Worm (Caenorhabditis elegans) whole organism, early embryonic: ENCODE data around the gene srz-47.

Source experiments
- B0310.2 ChIP-seq: sonication (generic microtip); optimal IDR thresholded peaks from 2 replicates; lab custom pipeline; 2016; ENCODE audit warnings: mild to moderate bottlenecking, missing genetic modification characterization, missing compliant biosample characterization
- F13C5.2 ChIP-seq: sonication (generic microtip); optimal IDR thresholded peaks from 2 replicates; lab custom pipeline; 2017; ENCODE audit warnings: mild to moderate bottlenecking, missing genetic modification characterization, inconsistent platforms, missing compliant biosample characterization
- aly-1 ChIP-seq: sonication (generic microtip); optimal IDR thresholded peaks from 2 replicates; lab custom pipeline; 2016; ENCODE audit warnings: missing genetic modification characterization, missing compliant biosample characterization
- ama-1 ChIP-seq: fragments of 150-350 bp; optimal IDR thresholded peaks from 2 replicates; lab custom pipeline; 2014
- ceh-13 ChIP-seq: fragments of 200-800 bp; sonication (Bioruptor generic); optimal IDR thresholded peaks from 2 replicates; lab custom pipeline; 2018; ENCODE audit warnings: mild to moderate bottlenecking, missing genetic modification characterization, missing compliant biosample characterization
- ceh-36 ChIP-seq: sonication (generic microtip); optimal IDR thresholded peaks from 2 replicates; lab custom pipeline; 2016; ENCODE audit warnings: missing genetic modification characterization, inconsistent platforms, missing compliant biosample characterization
- ets-7 ChIP-seq: sonication (generic microtip); optimal IDR thresholded peaks from 2 replicates; lab custom pipeline; 2016; ENCODE audit warnings: missing genotype, missing genetic modification characterization, missing compliant biosample characterization
- flt-1 ChIP-seq: fragments of 200-800 bp; sonication (Bioruptor generic); IDR thresholded peaks from 2 replicates; pipeline ENCODE4 v1.3.6; 2022; ENCODE audit warnings: missing genetic modification characterization, missing compliant biosample characterization
- hmbx-1 ChIP-seq: sonication (generic microtip); optimal IDR thresholded peaks from 2 replicates; lab custom pipeline; 2016; ENCODE audit warnings: mild to moderate bottlenecking, missing genetic modification characterization, missing compliant biosample characterization
- hmg-4 ChIP-seq: fragments of 200-800 bp; sonication (Bioruptor generic); optimal IDR thresholded peaks from 2 replicates; lab custom pipeline; 2018; ENCODE audit warnings: mild to moderate bottlenecking, missing genetic modification characterization, missing compliant biosample characterization
- hnd-1 ChIP-seq: sonication (generic microtip); optimal IDR thresholded peaks from 2 replicates; lab custom pipeline; 2016; ENCODE audit warnings: missing genetic modification characterization, missing compliant biosample characterization
- pes-1 ChIP-seq: fragments of 200-800 bp; sonication (Bioruptor generic); IDR thresholded peaks from 2 replicates; pipeline ENCODE4 v1.3.6; 2022; ENCODE audit warnings: missing genetic modification reagents, missing genetic modification characterization, missing compliant biosample characterization
- scrt-1 ChIP-seq: fragments of 200-800 bp; sonication (Bioruptor generic); IDR thresholded peaks from 2 replicates; pipeline ENCODE4 v1.3.6; 2022; ENCODE audit warnings: missing genetic modification characterization, missing compliant biosample characterization
- sea-1 ChIP-seq: fragments of 200-800 bp; sonication (Bioruptor generic); conservative IDR thresholded peaks from 2 replicates; pipeline ENCODE4 v1.3.6; 2022; ENCODE audit warnings: missing genetic modification characterization, missing compliant biosample characterization
- tbx-11 ChIP-seq: fragments of 200-800 bp; sonication (Bioruptor generic); IDR thresholded peaks from 2 replicates; pipeline ENCODE4 v1.3.6; 2022; ENCODE audit warnings: missing genetic modification characterization, missing compliant biosample characterization
- tbx-37 ChIP-seq: fragments of 200-800 bp; sonication (Bioruptor generic); conservative IDR thresholded peaks from 2 replicates; pipeline ENCODE4 v1.3.6; 2022; ENCODE audit warnings: missing genetic modification reagents, missing genetic modification characterization, missing compliant biosample characterization
- tra-4 ChIP-seq: sonication (generic microtip); optimal IDR thresholded peaks from 2 replicates; lab custom pipeline; 2017; ENCODE audit warnings: missing genetic modification characterization, missing compliant biosample characterization

The srz-47 gene

DNA sequence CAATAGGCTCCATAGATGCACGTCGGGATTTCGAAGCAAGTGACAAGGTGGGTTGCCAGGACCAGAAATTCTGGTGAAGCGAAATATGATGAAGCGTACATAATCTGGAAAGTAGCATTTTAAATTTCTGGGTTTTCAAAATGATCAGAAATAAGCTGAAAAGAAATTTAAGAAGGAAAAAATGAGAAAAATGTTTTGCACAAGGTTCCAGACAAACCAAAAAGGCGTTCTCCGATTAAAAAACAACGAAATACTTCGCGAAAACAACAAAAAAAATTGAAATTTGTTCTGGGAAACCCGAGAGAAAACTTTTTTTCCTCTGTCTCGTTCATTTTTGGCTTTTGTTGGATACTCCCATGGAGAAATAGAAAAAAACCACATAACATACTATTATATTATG lies 31.2 kb upstream of the srz-47 start, which contains the start of gene srh-252:
TSS of gene srh-252 (minus strand) at position 101 of the 400 bp plus-strand sequence.
- TF ChIP-seq pes-1 (GFP tag; lab: Robert Waterston, UW): no peak
- TF ChIP-seq scrt-1 (GFP tag; lab: Robert Waterston, UW): no peak
- TF ChIP-seq tra-4 (tag; lab: Kevin White, UChicago): no peak
- TF ChIP-seq ceh-36 (tag; lab: Kevin White, UChicago): no peak
- no peak for TF ChIP-seq ceh-13 (GFP tag; lab: Kevin White, UChicago)
- TF ChIP-seq hmg-4 (GFP tag; lab: Kevin White, UChicago): no peak
- TF ChIP-seq aly-1 (tag; lab: Kevin White, UChicago): no peak
- no peak for TF ChIP-seq hnd-1 (tag; lab: Kevin White, UChicago)
- TF ChIP-seq ets-7 (tag; lab: Kevin White, UChicago): no peak
- TF ChIP-seq ama-1 (lab: Kevin White, UChicago): no peak
- no peak for TF ChIP-seq tbx-37 (GFP tag; lab: Robert Waterston, UW)
- TF ChIP-seq tbx-11 (GFP tag; lab: Robert Waterston, UW): no peak
- no peak for TF ChIP-seq B0310.2

- TF ChIP-seq hmg-4 (GFP tag; lab: Kevin White, UChicago) (no peak), B0310.2 (no peak), F13C5.2 (no peak), ets-7 (tag; lab: Kevin White, UChicago) (no peak), tbx-37 (GFP tag; lab: Robert Waterston, UW) (no peak), ceh-13 (GFP tag; lab: Kevin White, UChicago) (no peak), tbx-11 (GFP tag; lab: Robert Waterston, UW) (no peak), ceh-36 (tag; lab: Kevin White, UChicago) (no peak), pes-1 (GFP tag; lab: Robert Waterston, UW) (no peak), scrt-1 (GFP tag; lab: Robert Waterston, UW) (no peak), aly-1 (tag; lab: Kevin White, UChicago) (no peak), tra-4 (tag; lab: Kevin White, UChicago) (no peak), hmbx-1 (tag; lab: Kevin White, UChicago) (no peak), hnd-1 (tag; lab: Kevin White, UChicago) (no peak), flt-1 (GFP tag; lab: Robert Waterston, UW) (no peak), sea-1 (no peak)
These were observed 28.2 kb upstream of the srz-47 start, which contains the start of gene srh-109 for ce11 chrV:17220345-17220744. TSS of gene srh-109 (minus strand) at chrV:17220445.

DNA sequence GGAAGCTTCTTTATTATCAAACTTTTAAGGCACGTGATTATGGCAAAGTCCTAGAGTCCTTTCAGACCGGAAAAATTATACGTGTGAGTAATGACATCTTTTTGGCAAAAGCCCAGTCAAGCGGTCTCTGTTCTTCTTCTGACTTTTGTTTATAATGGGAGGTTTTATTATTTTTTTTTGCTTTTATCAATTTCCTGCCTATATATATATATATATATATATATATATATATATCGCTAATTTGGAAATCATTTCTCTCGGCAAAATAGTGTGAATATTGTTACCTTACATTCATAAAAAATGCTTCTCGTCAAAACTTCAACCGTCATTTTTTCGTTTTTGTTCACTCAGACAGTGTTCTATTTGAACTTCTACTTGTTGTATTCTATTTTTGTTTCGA lies 25.6 kb upstream of the srz-47 start, which contains the start of gene srbc-62:
TSS of gene srbc-62 (plus strand) at position 301 of the 400 bp plus-strand sequence.
- TF ChIP-seq flt-1 (GFP tag; lab: Robert Waterston, UW): no peak
- TF ChIP-seq hnd-1 (tag; lab: Kevin White, UChicago): no peak
- TF ChIP-seq tra-4 (tag; lab: Kevin White, UChicago): no peak
- TF ChIP-seq scrt-1 (GFP tag; lab: Robert Waterston, UW): no peak
- TF ChIP-seq sea-1: no peak
- no peak for TF ChIP-seq aly-1 (tag; lab: Kevin White, UChicago)
- no peak for TF ChIP-seq hmg-4 (GFP tag; lab: Kevin White, UChicago)
- no peak for TF ChIP-seq tbx-11 (GFP tag; lab: Robert Waterston, UW)
- no peak for TF ChIP-seq ceh-36 (tag; lab: Kevin White, UChicago)
- TF ChIP-seq F13C5.2: no peak
- TF ChIP-seq ceh-13 (GFP tag; lab: Kevin White, UChicago): no peak
- TF ChIP-seq ama-1 (lab: Kevin White, UChicago): no peak
- no peak for TF ChIP-seq B0310.2
- no peak for TF ChIP-seq ets-7 (tag; lab: Kevin White, UChicago)
- TF ChIP-seq tbx-37 (GFP tag; lab: Robert Waterston, UW): no peak
- TF ChIP-seq hmbx-1 (tag; lab: Kevin White, UChicago): no peak
- TF ChIP-seq pes-1 (GFP tag; lab: Robert Waterston, UW): no peak

- TF ChIP-seq aly-1 (tag; lab: Kevin White, UChicago) (no peak), ama-1 (lab: Kevin White, UChicago) (no peak), tra-4 (tag; lab: Kevin White, UChicago) (no peak), hmbx-1 (tag; lab: Kevin White, UChicago) (no peak), scrt-1 (GFP tag; lab: Robert Waterston, UW) (no peak), B0310.2 (no peak), tbx-11 (GFP tag; lab: Robert Waterston, UW) (no peak)
These were observed 23.5 kb upstream of the srz-47 start for ce11 chrV:17215602-17216001.

DNA sequence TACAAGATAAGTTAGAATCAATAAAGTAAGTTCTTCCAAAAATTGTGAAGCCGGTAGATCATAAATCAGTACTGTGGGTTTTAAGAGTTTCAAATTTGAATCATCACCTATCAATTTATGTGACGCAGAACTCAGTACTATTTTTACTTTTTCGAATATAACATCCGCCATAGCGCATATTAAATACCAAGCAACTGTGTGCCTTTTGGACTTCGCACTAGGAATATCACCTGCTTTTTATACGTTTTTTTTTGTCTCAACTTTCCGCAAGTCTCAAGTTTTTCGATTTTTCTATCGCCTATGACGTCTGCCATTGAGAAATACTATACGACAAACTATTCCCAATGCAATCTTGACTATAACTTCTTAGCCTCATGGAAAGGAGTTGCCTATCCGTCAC lies 20.6 kb upstream of the srz-47 start, which contains the start of gene srh-113:
TSS of gene srh-113 (plus strand) at position 301 of the 400 bp plus-strand sequence.
- TF ChIP-seq hmg-4 (GFP tag; lab: Kevin White, UChicago) (no peak), B0310.2 (no peak), tra-4 (tag; lab: Kevin White, UChicago) (no peak), sea-1 (no peak), tbx-11 (GFP tag; lab: Robert Waterston, UW) (no peak), ceh-36 (tag; lab: Kevin White, UChicago) (no peak), ceh-13 (GFP tag; lab: Kevin White, UChicago) (no peak), scrt-1 (GFP tag; lab: Robert Waterston, UW) (no peak), ama-1 (lab: Kevin White, UChicago) (no peak), tbx-37 (GFP tag; lab: Robert Waterston, UW) (no peak), ets-7 (tag; lab: Kevin White, UChicago) (no peak), hmbx-1 (tag; lab: Kevin White, UChicago) (no peak), aly-1 (tag; lab: Kevin White, UChicago) (no peak), flt-1 (GFP tag; lab: Robert Waterston, UW) (no peak), F13C5.2 (no peak)

ce11 chrV:17211989-17212731 lies 20.0 kb upstream of the srz-47 start, which contains the start of gene srh-236:
TSS of gene srh-236 (minus strand) at chrV:17212039.
- TF ChIP-seq ceh-13 (GFP tag; lab: Kevin White, UChicago) (no peak), hnd-1 (tag; lab: Kevin White, UChicago) (no peak), tbx-37 (GFP tag; lab: Robert Waterston, UW) (no peak), ets-7 (tag; lab: Kevin White, UChicago) (no peak), B0310.2 (no peak), scrt-1 (GFP tag; lab: Robert Waterston, UW) (no peak), tbx-11 (GFP tag; lab: Robert Waterston, UW) (no peak), ceh-36 (tag; lab: Kevin White, UChicago) (no peak), aly-1 (tag; lab: Kevin White, UChicago) (no peak), hmbx-1 (tag; lab: Kevin White, UChicago) (no peak), F13C5.2 (no peak), sea-1 (no peak)
